Worm (Caenorhabditis elegans) whole organism, L1 larva: Measurements from ENCODE around the gene fshr-1.

Source experiments
- C34B4.2 ChIP-seq: sonication (generic microtip); optimal IDR thresholded peaks from 2 replicates; lab custom pipeline; 2017; ENCODE audit warnings: mild to moderate bottlenecking, missing genetic modification characterization, missing compliant biosample characterization
- F16B12.6 ChIP-seq: fragments of 150-350 bp; optimal IDR thresholded peaks from 2 replicates; lab custom pipeline; 2014; ENCODE audit warnings: missing biosample characterization, missing genetic modification characterization
- Y116A8C.19 ChIP-seq: sonication (generic microtip); optimal IDR thresholded peaks from 2 replicates; lab custom pipeline; 2016; ENCODE audit warnings: missing compliant biosample characterization, missing genetic modification characterization, borderline replicate concordance
- aha-1 ChIP-seq: fragments of 150-350 bp; optimal IDR thresholded peaks from 2 replicates; lab custom pipeline; 2014; ENCODE audit warnings: missing biosample characterization, missing genetic modification characterization
- ama-1 ChIP-seq: fragments of 150-350 bp; optimal IDR thresholded peaks from 2 replicates; lab custom pipeline; 2014
- ceh-63 ChIP-seq: fragments of 200-800 bp; sonication (Bioruptor generic); optimal IDR thresholded peaks from 2 replicates; lab custom pipeline; 2018; ENCODE audit warnings: mild to moderate bottlenecking, missing genetic modification characterization, missing compliant biosample characterization
- ceh-8 ChIP-seq: fragments of 200-800 bp; sonication (Bioruptor generic); optimal IDR thresholded peaks from 2 replicates; lab custom pipeline; 2018; ENCODE audit warnings: mild to moderate bottlenecking, missing genetic modification characterization, moderate library complexity, missing compliant biosample characterization
- ceh-82 ChIP-seq, 3 experiments: fragments of 150-350 bp in 1 of 3; sonication (generic microtip) in 2 of 3; optimal IDR thresholded peaks; 2 replicates each; lab custom pipeline; 2014 to 2017; ENCODE audit warnings: missing biosample characterization in 3 of 3, missing genetic modification characterization in 3 of 3
- ceh-88 ChIP-seq: fragments of 200-800 bp; sonication (Bioruptor generic); IDR thresholded peaks from 2 replicates; pipeline ENCODE4 v1.3.6; 2022; ENCODE audit warnings: missing genetic modification characterization, missing compliant biosample characterization
- ceh-90 ChIP-seq: sonication (generic microtip); optimal IDR thresholded peaks from 2 replicates; lab custom pipeline; 2016; ENCODE audit warnings: missing genetic modification characterization, missing compliant biosample characterization
- efl-1 ChIP-seq, 4 experiments: fragments of 150-350 bp; optimal IDR thresholded peaks in 3 of 4; peaks in 1 of 4; 1 replicate in 1 of 4; 2 replicates in 3 of 4; lab custom pipeline; 2014; ENCODE audit warnings: missing biosample characterization in 2 of 4, missing genetic modification characterization in 2 of 4, missing genetic modification reagents in 2 of 4
- efl-3 ChIP-seq: fragments of 200-800 bp; sonication (Bioruptor generic); optimal IDR thresholded peaks from 2 replicates; lab custom pipeline; 2018; ENCODE audit warnings: mild to moderate bottlenecking, missing genetic modification characterization, missing compliant biosample characterization
- elt-2 ChIP-seq: sonication (generic microtip); optimal IDR thresholded peaks from 2 replicates; lab custom pipeline; 2016; ENCODE audit warnings: missing genetic modification characterization, mild to moderate bottlenecking, inconsistent platforms, missing compliant biosample characterization, missing genetic modification reagents
- ets-5 ChIP-seq: fragments of 200-800 bp; sonication (Bioruptor generic); IDR thresholded peaks from 2 replicates; pipeline ENCODE4 v1.3.6; 2022; ENCODE audit warnings: missing genetic modification characterization, missing compliant biosample characterization
- grh-1 ChIP-seq: fragments of 200-800 bp; sonication (Bioruptor generic); IDR thresholded peaks from 2 replicates; pipeline ENCODE4 v1.3.6; 2022; ENCODE audit warnings: missing genetic modification reagents, missing genetic modification characterization, missing compliant biosample characterization
- hpl-2 ChIP-seq: fragments of 150-350 bp; optimal IDR thresholded peaks from 2 replicates; lab custom pipeline; 2014; ENCODE audit warnings: missing biosample characterization, missing genetic modification reagents, missing genetic modification characterization
- lin-14 ChIP-seq: fragments of 200-800 bp; sonication (Bioruptor generic); optimal IDR thresholded peaks from 2 replicates; lab custom pipeline; 2018; ENCODE audit warnings: mild to moderate bottlenecking, missing genetic modification characterization, moderate library complexity, missing compliant biosample characterization
- lin-15B ChIP-seq: fragments of 150-350 bp; sonication (generic microtip); optimal IDR thresholded peaks from 3 replicates; lab custom pipeline; 2014; ENCODE audit warnings: missing biosample characterization, missing genetic modification characterization
- lin-35 ChIP-seq, 2 experiments: fragments of 150-350 bp; optimal IDR thresholded peaks; 2 replicates each; lab custom pipeline; 2014; ENCODE audit warnings: missing biosample characterization in 2 of 2, missing genetic modification characterization in 2 of 2, missing genetic modification reagents in 2 of 2
- lin-39 ChIP-seq: fragments of 150-350 bp; optimal IDR thresholded peaks from 2 replicates; lab custom pipeline; 2014; ENCODE audit warnings: missing biosample characterization, missing genetic modification reagents, missing genetic modification characterization
- lsy-2 ChIP-seq, 2 experiments: fragments of 150-350 bp; optimal IDR thresholded peaks; 2 replicates each; lab custom pipeline; 2014; ENCODE audit warnings: missing biosample characterization in 2 of 2, missing genetic modification characterization in 2 of 2
- mep-1 ChIP-seq: fragments of 150-350 bp; optimal IDR thresholded peaks from 2 replicates; lab custom pipeline; 2014; ENCODE audit warnings: missing biosample characterization, missing genetic modification characterization
- nhr-19 ChIP-seq: fragments of 200-800 bp; sonication (Bioruptor generic); conservative IDR thresholded peaks from 2 replicates; pipeline ENCODE4 v1.3.6; 2022; ENCODE audit warnings: missing genetic modification characterization, missing compliant biosample characterization
- nhr-20 ChIP-seq: sonication (generic microtip); optimal IDR thresholded peaks from 2 replicates; lab custom pipeline; 2016; ENCODE audit warnings: mild to moderate bottlenecking, missing genetic modification characterization, missing compliant biosample characterization
- nhr-28 ChIP-seq: fragments of 150-350 bp; optimal IDR thresholded peaks from 2 replicates; lab custom pipeline; 2014; ENCODE audit warnings: missing biosample characterization, missing genetic modification characterization
- nhr-71 ChIP-seq: sonication (generic microtip); optimal IDR thresholded peaks from 2 replicates; lab custom pipeline; 2016; ENCODE audit warnings: mild to moderate bottlenecking, missing genetic modification characterization, moderate library complexity, missing compliant biosample characterization
- nhr-76 ChIP-seq: sonication (generic microtip); optimal IDR thresholded peaks from 2 replicates; lab custom pipeline; 2017; ENCODE audit warnings: missing biosample characterization, missing genetic modification characterization
- nhr-84 ChIP-seq: sonication (generic microtip); optimal IDR thresholded peaks from 2 replicates; lab custom pipeline; 2017; ENCODE audit warnings: missing biosample characterization, missing genetic modification characterization
- rnt-1 ChIP-seq: sonication (generic microtip); optimal IDR thresholded peaks from 2 replicates; lab custom pipeline; 2016; ENCODE audit warnings: mild to moderate bottlenecking, missing genetic modification characterization, moderate library complexity, missing compliant biosample characterization
- unc-130 ChIP-seq: fragments of 150-350 bp; optimal IDR thresholded peaks from 2 replicates; lab custom pipeline; 2017; ENCODE audit warnings: missing biosample characterization, missing genetic modification characterization, inconsistent platforms
- unc-86 ChIP-seq: sonication (generic microtip); optimal IDR thresholded peaks from 2 replicates; lab custom pipeline; 2016; ENCODE audit warnings: missing genetic modification characterization, missing compliant biosample characterization
- vab-15 ChIP-seq: sonication (generic microtip); optimal IDR thresholded peaks from 2 replicates; lab custom pipeline; 2017; ENCODE audit warnings: missing genotype, mild to moderate bottlenecking, missing genetic modification characterization, missing compliant biosample characterization
- zag-1 ChIP-seq: fragments of 150-350 bp; optimal IDR thresholded peaks from 2 replicates; lab custom pipeline; 2014; ENCODE audit warnings: missing biosample characterization, missing genetic modification characterization
- ztf-11 ChIP-seq, 2 experiments: sonication (generic microtip); optimal IDR thresholded peaks; 2 replicates each; lab custom pipeline; 2016 to 2017; ENCODE audit warnings: missing genetic modification characterization in 2 of 2, missing biosample characterization in 1 of 2, missing compliant biosample characterization in 1 of 2

fshr-1 gene

ce11 chrV:9889629-9890028, at the start of gene fshr-1:
fshr-1 (plus strand) TSS chrV:9889837.
- TF ChIP-seq lin-35 (GFP tag; optimal IDR thresholded peaks at IDR 0.05; lab: Kevin White, UChicago): peak in 1 of 2 experiments; percentile 14
- peak; percentile 5 for TF ChIP-seq nhr-20 (tag; lab: Kevin White, UChicago)
- no peak for TF ChIP-seq nhr-76 (tag; lab: Kevin White, UChicago)
- peak; percentile 64 for TF ChIP-seq elt-2

ce11 chrV:9841376-9841775, 48.3 kb upstream of the fshr-1 start, which contains the start of gene sru-36:
sru-36 (plus strand) TSS chrV:9841676.
- no peak for TF ChIP-seq ceh-88 (GFP tag; lab: Robert Waterston, UW)
- TF ChIP-seq unc-86: no peak
- no peak for TF ChIP-seq nhr-71 (tag; lab: Kevin White, UChicago)
- no peak for TF ChIP-seq nhr-84 (tag; lab: Kevin White, UChicago)
- TF ChIP-seq ceh-90 (tag; lab: Kevin White, UChicago): no peak
- no peak for TF ChIP-seq ceh-63
- TF ChIP-seq nhr-28 (tag; lab: Kevin White, UChicago): no peak
- TF ChIP-seq zag-1 (tag; lab: Kevin White, UChicago): no peak
- TF ChIP-seq lin-39 (tag; lab: Kevin White, UChicago): no peak
- no peak for TF ChIP-seq mep-1 (tag; lab: Kevin White, UChicago)
- TF ChIP-seq efl-3 (GFP tag; lab: Kevin White, UChicago): no peak
- no peak for TF ChIP-seq ama-1 (lab: Kevin White, UChicago)
- no peak for TF ChIP-seq unc-130 (tag; lab: Kevin White, UChicago)
- no peak for TF ChIP-seq nhr-19 (GFP tag; lab: Robert Waterston, UW)
- no peak for TF ChIP-seq C34B4.2 (tag; lab: Kevin White, UChicago)
- TF ChIP-seq hpl-2 (GFP tag; lab: Kevin White, UChicago): no peak

- no peak for TF ChIP-seq rnt-1 (tag; lab: Kevin White, UChicago)
- TF ChIP-seq ceh-8 (GFP tag; lab: Kevin White, UChicago): no peak
Observed at ce11 chrV:9843376-9843916, 46.2 kb upstream of the fshr-1 start, which contains the start of gene sru-8. sru-8 (plus strand) TSS chrV:9843866.

ce11 chrV:9848576-9848975, 41.1 kb upstream of the fshr-1 start:
- TF ChIP-seq vab-15 (tag; lab: Kevin White, UChicago) (no peak), ets-5 (GFP tag; lab: Robert Waterston, UW) (no peak)

- peak; percentile 67 for TF ChIP-seq lin-14 (GFP tag; lab: Kevin White, UChicago)
- TF ChIP-seq aha-1: no peak
- peak; percentile 6 for TF ChIP-seq mep-1 (tag; lab: Kevin White, UChicago)
- peak in 1 of 3 experiments; percentile 19 for TF ChIP-seq ceh-82 (tag; optimal IDR thresholded peaks at IDR 0.05; lab: Kevin White, UChicago)
- no peak for TF ChIP-seq ztf-11 (tag; optimal IDR thresholded peaks at IDR 0.05; lab: Kevin White, UChicago)
- TF ChIP-seq ceh-88 (GFP tag; lab: Robert Waterston, UW): no peak
- no peak for TF ChIP-seq lin-15B (tag; lab: Kevin White, UChicago)
- no peak for TF ChIP-seq F16B12.6 (tag; lab: Kevin White, UChicago)
- peak in 1 of 2 experiments; percentile 4 for TF ChIP-seq lin-35 (GFP tag; optimal IDR thresholded peaks at IDR 0.05; lab: Kevin White, UChicago)
- no peak for TF ChIP-seq Y116A8C.19 (tag; lab: Kevin White, UChicago)
- TF ChIP-seq nhr-20 (tag; lab: Kevin White, UChicago): no peak
- TF ChIP-seq lsy-2 (tag; optimal IDR thresholded peaks at IDR 0.05; lab: Kevin White, UChicago): peak in 1 of 2 experiments; percentile 12
- TF ChIP-seq grh-1 (GFP tag; lab: Robert Waterston, UW): no peak
- peak in 1 of 2 experiments; percentile 1 for TF ChIP-seq efl-1 (optimal IDR thresholded peaks at IDR 0.05; lab: Kevin White, UChicago)
- no peak for TF ChIP-seq efl-1 (GFP tag; optimal IDR thresholded peaks at IDR 0.05 in 1 of 2; lab: Kevin White, UChicago)
- no peak for TF ChIP-seq lin-39 (tag; lab: Kevin White, UChicago)
Observed at ce11 chrV:9853801-9854200, 35.8 kb upstream of the fshr-1 start.
